Worm (Caenorhabditis elegans) whole organism, L4 larva: ENCODE data around the gene W03B1.5.

Experiments
- D1046.2 ChIP-seq: fragments of 200-800 bp; sonication (Bioruptor generic); IDR thresholded peaks from 2 replicates; pipeline ENCODE4 v1.3.6; 2022; ENCODE audit warnings: missing genetic modification characterization, missing compliant biosample characterization
- F37D6.2 ChIP-seq: sonication (generic microtip); optimal IDR thresholded peaks from 2 replicates; lab custom pipeline; 2016; ENCODE audit warnings: mild to moderate bottlenecking, missing genetic modification characterization, missing compliant biosample characterization
- aha-1 ChIP-seq: fragments of 150-350 bp; peaks from one replicate; lab custom pipeline; 2014; ENCODE audit warnings: missing biosample characterization, missing genetic modification characterization
- ama-1 ChIP-seq: fragments of 150-350 bp; optimal IDR thresholded peaks from 2 replicates; lab custom pipeline; 2014; ENCODE audit warnings: inconsistent platforms, mixed read lengths
- arid-1 ChIP-seq: fragments of 200-800 bp; sonication (Bioruptor generic); conservative IDR thresholded peaks from 2 replicates; pipeline ENCODE4 v1.3.6; 2022; ENCODE audit warnings: missing genetic modification reagents, missing genetic modification characterization, missing compliant biosample characterization
- ceh-20 ChIP-seq: fragments of 200-800 bp; sonication (Bioruptor generic); IDR thresholded peaks from 2 replicates; pipeline ENCODE4 v1.3.6; 2022; ENCODE audit warnings: missing genetic modification reagents, missing genetic modification characterization, missing compliant biosample characterization
- ceh-28 ChIP-seq: fragments of 150-350 bp; optimal IDR thresholded peaks from 2 replicates; lab custom pipeline; 2014; ENCODE audit warnings: missing biosample characterization, missing genetic modification reagents, missing genetic modification characterization
- ceh-44 ChIP-seq: fragments of 200-800 bp; sonication (Bioruptor generic); IDR thresholded peaks from 2 replicates; pipeline ENCODE4 v1.3.6; 2022; ENCODE audit warnings: missing genetic modification reagents, missing genetic modification characterization, missing compliant biosample characterization
- daf-19 ChIP-seq: fragments of 200-800 bp; sonication (Bioruptor generic); conservative IDR thresholded peaks from 2 replicates; pipeline ENCODE4 v1.3.6; 2022; ENCODE audit warnings: missing genetic modification characterization, missing compliant biosample characterization
- dmd-6 ChIP-seq: fragments of 200-800 bp; sonication (Bioruptor generic); IDR thresholded peaks from 2 replicates; pipeline ENCODE4 v1.3.6; 2022; ENCODE audit warnings: missing genetic modification reagents, missing genetic modification characterization, missing compliant biosample characterization
- dmd-8 ChIP-seq: fragments of 200-800 bp; sonication (Bioruptor generic); IDR thresholded peaks from 2 replicates; pipeline ENCODE4 v1.3.6; 2022; ENCODE audit warnings: missing genetic modification characterization, missing compliant biosample characterization
- dve-1 ChIP-seq: sonication (generic microtip); optimal IDR thresholded peaks from 2 replicates; lab custom pipeline; 2017; ENCODE audit warnings: antibody characterized with exemption, mild to moderate bottlenecking, missing genetic modification characterization, missing compliant biosample characterization; ENCODE audit not compliant: insufficient read depth
- fos-1 ChIP-seq: fragments of 150-350 bp; optimal IDR thresholded peaks from 2 replicates; lab custom pipeline; 2014; ENCODE audit warnings: missing biosample characterization, missing genetic modification characterization
- hlh-11 ChIP-seq: fragments of 200-800 bp; sonication (Bioruptor generic); optimal IDR thresholded peaks from 2 replicates; lab custom pipeline; 2018; ENCODE audit warnings: mild to moderate bottlenecking, missing genetic modification characterization, missing compliant biosample characterization
- lim-7 ChIP-seq: fragments of 200-800 bp; sonication (Bioruptor generic); IDR thresholded peaks from 2 replicates; pipeline ENCODE4 v1.3.6; 2022; ENCODE audit warnings: missing genetic modification characterization, missing compliant biosample characterization
- lin-38 ChIP-seq: fragments of 200-800 bp; sonication (Bioruptor generic); IDR thresholded peaks from 2 replicates; pipeline ENCODE4 v1.3.6; 2022; ENCODE audit warnings: missing genetic modification reagents, missing genetic modification characterization, missing compliant biosample characterization
- lin-39 ChIP-seq: fragments of 150-350 bp; optimal IDR thresholded peaks from 2 replicates; lab custom pipeline; 2014; ENCODE audit warnings: missing biosample characterization, missing genetic modification reagents, missing genetic modification characterization
- lir-3 ChIP-seq: sonication (generic microtip); optimal IDR thresholded peaks from 2 replicates; lab custom pipeline; 2016; ENCODE audit warnings: mild to moderate bottlenecking, missing genetic modification characterization, missing compliant biosample characterization
- mdt-29 ChIP-seq: fragments of 200-800 bp; sonication (Bioruptor generic); IDR thresholded peaks from 2 replicates; pipeline ENCODE4 v1.3.6; 2022; ENCODE audit warnings: missing genetic modification reagents, missing genetic modification characterization, missing compliant biosample characterization
- mes-2 ChIP-seq: sonication (generic microtip); optimal IDR thresholded peaks from 2 replicates; lab custom pipeline; 2016; ENCODE audit warnings: missing genotype, mild to moderate bottlenecking, missing genetic modification characterization, missing compliant biosample characterization; ENCODE audit not compliant: poor library complexity, severe bottlenecking
- nhr-10 ChIP-seq: fragments of 150-350 bp; optimal IDR thresholded peaks from 2 replicates; lab custom pipeline; 2014; ENCODE audit warnings: missing biosample characterization, missing genetic modification characterization
- nhr-111 ChIP-seq: fragments of 200-800 bp; sonication (Bioruptor generic); optimal IDR thresholded peaks from 2 replicates; lab custom pipeline; 2018; ENCODE audit warnings: mild to moderate bottlenecking, missing genetic modification characterization, missing compliant biosample characterization
- nhr-25 ChIP-seq: sonication (generic microtip); optimal IDR thresholded peaks from 2 replicates; lab custom pipeline; 2017; ENCODE audit warnings: missing genetic modification characterization, mild to moderate bottlenecking, missing compliant biosample characterization, antibody characterized with exemption, moderate library complexity, borderline replicate concordance; ENCODE audit not compliant: insufficient read depth
- nhr-42 ChIP-seq: fragments of 200-800 bp; sonication (Bioruptor generic); IDR thresholded peaks from 2 replicates; pipeline ENCODE4 v1.3.6; 2022; ENCODE audit warnings: missing genetic modification characterization, missing compliant biosample characterization
- nhr-48 ChIP-seq: sonication (generic microtip); optimal IDR thresholded peaks from 2 replicates; lab custom pipeline; 2016; ENCODE audit warnings: mild to moderate bottlenecking, missing genetic modification characterization, missing compliant biosample characterization
- nhr-77 ChIP-seq: fragments of 150-350 bp; optimal IDR thresholded peaks from 2 replicates; lab custom pipeline; 2014; ENCODE audit warnings: missing biosample characterization, missing genetic modification characterization
- saeg-2 ChIP-seq: fragments of 200-800 bp; sonication (Bioruptor generic); IDR thresholded peaks from 2 replicates; pipeline ENCODE4 v1.3.6; 2022; ENCODE audit warnings: missing genetic modification reagents, missing genetic modification characterization, missing compliant biosample characterization
- sdz-12 ChIP-seq: fragments of 200-800 bp; sonication (Bioruptor generic); optimal IDR thresholded peaks from 2 replicates; lab custom pipeline; 2018; ENCODE audit warnings: mild to moderate bottlenecking, missing genetic modification characterization, missing compliant biosample characterization
- tag-97 ChIP-seq: fragments of 200-800 bp; sonication (Bioruptor generic); IDR thresholded peaks from 2 replicates; pipeline ENCODE4 v1.3.6; 2022; ENCODE audit warnings: missing genetic modification characterization, missing compliant biosample characterization
- tra-1 ChIP-seq: fragments of 200-800 bp; sonication (Bioruptor generic); IDR thresholded peaks from 2 replicates; pipeline ENCODE4 v1.3.6; 2022; ENCODE audit warnings: missing genetic modification reagents, missing genetic modification characterization, missing compliant biosample characterization
- unc-39 ChIP-seq: sonication (generic microtip); optimal IDR thresholded peaks from 2 replicates; lab custom pipeline; 2017; ENCODE audit warnings: missing biosample characterization, missing genetic modification characterization
- unc-62 ChIP-seq, 3 experiments: fragments of 150-350 bp in 1 of 3; sonication (generic microtip); optimal IDR thresholded peaks in 2 of 3; peaks in 1 of 3; 1 replicate in 1 of 3; 2 replicates in 2 of 3; lab custom pipeline; 2014 to 2017; ENCODE audit warnings: missing biosample characterization in 3 of 3, missing genetic modification characterization in 3 of 3, missing genetic modification reagents in 3 of 3, missing genotype in 1 of 3
- vab-7 ChIP-seq: fragments of 200-800 bp; sonication (Bioruptor generic); IDR thresholded peaks from 2 replicates; pipeline ENCODE4 v1.3.6; 2022; ENCODE audit warnings: missing genetic modification reagents, missing genetic modification characterization, missing compliant biosample characterization
- zfp-2 ChIP-seq: sonication (generic microtip); optimal IDR thresholded peaks from 2 replicates; lab custom pipeline; 2016; ENCODE audit warnings: mild to moderate bottlenecking, missing genetic modification characterization, missing compliant biosample characterization
- ztf-11 ChIP-seq: fragments of 150-350 bp; optimal IDR thresholded peaks from 2 replicates; lab custom pipeline; 2014; ENCODE audit warnings: missing biosample characterization, missing genetic modification characterization

Gene W03B1.5

ce11 chrIV:4336139-4336851, 12.0 kb upstream of the W03B1.5 start, which contains the start of the genes W03B1.3 and oac-51:
Gene W03B1.3, minus strand, starts transcription at chrIV:4336239.
Gene oac-51, plus strand, starts transcription at chrIV:4336801.
- TF ChIP-seq ceh-44: no peak
- TF ChIP-seq aha-1: peak; percentile 6

DNA sequence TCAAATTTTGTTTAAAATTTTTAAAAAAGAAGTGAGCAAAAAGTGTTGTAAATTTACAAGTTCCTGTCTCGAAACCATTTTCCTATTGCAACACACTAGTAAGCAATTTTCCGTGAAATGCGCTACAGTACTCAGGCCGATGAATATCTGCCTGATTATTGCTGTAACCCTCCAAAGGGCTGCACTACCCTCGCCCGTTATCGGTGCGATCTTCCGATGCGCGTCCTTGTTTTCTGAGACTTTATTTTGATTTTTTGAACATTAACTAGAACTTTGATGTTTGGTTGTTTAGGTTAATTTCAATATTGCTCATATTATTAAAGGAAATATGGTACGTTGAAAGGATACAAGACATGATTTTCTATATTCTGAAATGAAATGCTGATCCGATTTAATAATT, 10.0 kb upstream of the W03B1.5 start:
- TF ChIP-seq tag-97 (GFP tag; lab: Robert Waterston, UW) (no peak), dve-1 (tag; lab: Kevin White, UChicago) (no peak), dmd-8 (no peak), mdt-29 (no peak), D1046.2 (no peak), dmd-6 (no peak), fos-1 (tag; lab: Kevin White, UChicago) (no peak), lir-3 (tag; lab: Kevin White, UChicago) (no peak), arid-1 (GFP tag; lab: Robert Waterston, UW) (no peak), lin-39 (tag; lab: Kevin White, UChicago) (no peak), unc-62 (GFP tag; optimal IDR thresholded peaks at IDR 0.05 in 1 of 2; lab: Kevin White, UChicago) (no peak), unc-62 (tag; optimal IDR thresholded peaks at IDR 0.05; lab: Kevin White, UChicago) (no peak), saeg-2 (GFP tag; lab: Robert Waterston, UW) (no peak), hlh-11 (tag; lab: Kevin White, UChicago) (no peak), ceh-28 (tag; lab: Kevin White, UChicago) (no peak), nhr-25 (tag; lab: Kevin White, UChicago) (no peak), F37D6.2 (tag; lab: Kevin White, UChicago) (no peak), zfp-2 (no peak), mes-2 (tag; lab: Kevin White, UChicago) (no peak), unc-39 (tag; lab: Kevin White, UChicago) (no peak), ama-1 (lab: Kevin White, UChicago) (no peak)
- TF ChIP-seq, all 104 proteins: peak for 0

DNA sequence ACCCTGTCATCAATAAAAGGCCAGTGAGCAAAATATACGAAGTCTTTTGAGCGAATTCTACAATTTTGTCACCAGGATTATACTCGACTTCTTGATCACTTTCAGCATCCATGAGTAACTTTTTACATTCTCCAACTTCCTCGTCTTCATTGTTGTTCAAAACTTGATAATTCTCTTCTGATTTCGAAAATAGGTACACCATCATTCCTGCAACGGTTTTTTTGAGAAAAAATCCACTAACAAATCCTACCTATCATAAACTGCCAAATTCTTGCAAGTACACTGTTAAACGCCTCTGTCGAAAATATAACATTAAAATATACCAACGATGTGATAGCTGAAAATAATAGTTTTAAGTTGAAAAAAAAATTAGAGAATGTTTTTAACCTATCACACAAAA, 3.4 kb upstream of the W03B1.5 start:
- TF ChIP-seq aha-1 (peak; percentile 83), ztf-11 (tag; lab: Kevin White, UChicago) (no peak)
- TF ChIP-seq, all 104 proteins: peak for 1

DNA sequence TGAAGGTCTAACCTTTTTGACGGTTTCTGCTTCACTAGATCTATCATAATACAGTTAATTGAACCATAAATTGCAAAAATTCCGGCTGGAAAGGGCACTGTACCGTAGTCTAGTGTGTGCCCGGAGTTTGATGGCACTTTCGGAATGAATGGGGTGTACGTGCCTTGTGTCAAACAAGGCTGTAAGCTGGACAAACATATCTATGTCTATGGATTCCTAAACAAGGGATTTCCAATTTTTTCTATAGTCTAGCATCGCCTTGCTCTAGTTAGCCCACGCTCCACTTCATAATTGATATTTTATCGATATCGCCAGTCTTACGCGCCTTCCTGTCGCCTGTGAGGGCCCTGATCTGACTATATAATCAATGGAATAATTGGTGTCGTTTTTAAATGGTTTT, 1.7 kb upstream of the W03B1.5 start, which contains the start of gene oac-52:
TSS of gene oac-52 (minus strand) at position 101 of the 400 bp plus-strand sequence.
- TF ChIP-seq tra-1 (GFP tag; lab: Robert Waterston, UW) (no peak), lin-38 (GFP tag; lab: Robert Waterston, UW) (no peak), dmd-6 (no peak), nhr-77 (no peak), aha-1 (no peak), nhr-42 (no peak), daf-19 (GFP tag; lab: Robert Waterston, UW) (no peak), ceh-20 (GFP tag; lab: Robert Waterston, UW) (no peak), lim-7 (GFP tag; lab: Robert Waterston, UW) (no peak), ceh-28 (tag; lab: Kevin White, UChicago) (no peak), dmd-8 (no peak), vab-7 (no peak), sdz-12 (GFP tag; lab: Kevin White, UChicago) (no peak), ama-1 (lab: Kevin White, UChicago) (no peak), nhr-111 (GFP tag; lab: Kevin White, UChicago) (no peak), nhr-48 (tag; lab: Kevin White, UChicago) (no peak), nhr-10 (tag; lab: Kevin White, UChicago) (no peak)
- TF ChIP-seq, all 104 proteins: peak for 0
